Worm (Caenorhabditis elegans): ENCODE data around the gene nhr-270.

nhr-270 gene

ce11 chrV:756169-756568 lies 48.4 kb downstream of the nhr-270 start, which contains the start of gene str-20:
TSS of gene str-20 (plus strand) at chrV:756469.
- no peak for TF ChIP-seq zag-1 (tag; optimal IDR thresholded peaks at IDR 0.05)
- no peak for TF ChIP-seq nhr-12 (tag; optimal IDR thresholded peaks at IDR 0.05)
- no peak for TF ChIP-seq ceh-8 (GFP tag; optimal IDR thresholded peaks at IDR 0.05)
- TF ChIP-seq sup-37 (GFP tag; optimal IDR thresholded peaks at IDR 0.05) = no peak
- no peak for TF ChIP-seq nhr-76 (tag; optimal IDR thresholded peaks at IDR 0.05)
- no peak for TF ChIP-seq ets-5 (GFP tag; IDR thresholded peaks at IDR 0.05)
- no peak for TF ChIP-seq lin-14 (GFP tag; optimal IDR thresholded peaks at IDR 0.05)
- no peak for TF ChIP-seq pqm-1 (tag; optimal IDR thresholded peaks at IDR 0.05)
- no peak for TF ChIP-seq lin-35 (GFP tag; optimal IDR thresholded peaks at IDR 0.05)
- TF ChIP-seq C04F5.9 (tag; optimal IDR thresholded peaks at IDR 0.05) = no peak
- TF ChIP-seq unc-86 (tag; optimal IDR thresholded peaks at IDR 0.05) = no peak
- no peak for TF ChIP-seq nhr-20 (tag; optimal IDR thresholded peaks at IDR 0.05)
- TF ChIP-seq ceh-90 (tag; optimal IDR thresholded peaks at IDR 0.05) = no peak
- TF ChIP-seq F16B12.6 (tag; optimal IDR thresholded peaks at IDR 0.05) = no peak
- no peak for TF ChIP-seq ceh-63 (GFP tag; optimal IDR thresholded peaks at IDR 0.05)

- TF ChIP-seq grh-1 (GFP tag; IDR thresholded peaks at IDR 0.05) = no peak
- no peak for TF ChIP-seq nhr-84 (tag; optimal IDR thresholded peaks at IDR 0.05)
- TF ChIP-seq lsy-2 (tag; optimal IDR thresholded peaks at IDR 0.05) = no peak
- TF ChIP-seq dpl-1 (GFP tag; optimal IDR thresholded peaks at IDR 0.05) = no peak
These were observed 51.7 kb downstream of the nhr-270 start, which contains the start of the genes str-262 and srp-1 for ce11 chrV:752679-753333. TSS of gene str-262 (minus strand) at chrV:752779. TSS of gene srp-1 (plus strand) at chrV:753283.
